Fruit fly (Drosophila melanogaster) whole organism, embryonic: ENCODE results near the gene GIIIspla2.

Source experiments
- B-H2 ChIP-seq: fragments of 200-800 bp; sonication (Bioruptor generic); optimal IDR thresholded peaks from 2 replicates; lab custom pipeline; 2018; ENCODE audit warnings: missing biosample characterization, mild to moderate bottlenecking, missing genetic modification characterization
- CG10147 ChIP-seq: fragments of 200-800 bp; sonication (Bioruptor generic); optimal IDR thresholded peaks from 2 replicates; lab custom pipeline; 2019; ENCODE audit warnings: missing biosample characterization, mild to moderate bottlenecking, missing genetic modification characterization, moderate library complexity
- CG10267 ChIP-seq: fragments of 200-800 bp; sonication (Bioruptor generic); optimal IDR thresholded peaks from 2 replicates; lab custom pipeline; 2018; ENCODE audit warnings: missing biosample characterization, mild to moderate bottlenecking, missing genetic modification characterization, moderate library complexity
- CG12155 ChIP-seq: fragments of 200-800 bp; sonication (Bioruptor generic); optimal IDR thresholded peaks from 3 replicates; lab custom pipeline; 2016; ENCODE audit warnings: missing biosample characterization, missing genetic modification characterization
- CG12219 ChIP-seq: fragments of 200-800 bp; sonication (Bioruptor generic); optimal IDR thresholded peaks from 3 replicates; lab custom pipeline; 2018; ENCODE audit warnings: missing biosample characterization, mild to moderate bottlenecking, missing genetic modification characterization
- CG12391 ChIP-seq: fragments of 200-800 bp; sonication (Bioruptor generic); optimal IDR thresholded peaks from 3 replicates; lab custom pipeline; 2018; ENCODE audit warnings: missing biosample characterization, mild to moderate bottlenecking, missing genetic modification characterization, moderate library complexity
- CG13296 ChIP-seq: fragments of 200-800 bp; sonication (Bioruptor generic); optimal IDR thresholded peaks from 3 replicates; lab custom pipeline; 2018; ENCODE audit warnings: missing biosample characterization, mild to moderate bottlenecking, missing genetic modification characterization
- CG14441 ChIP-seq: fragments of 200-800 bp; sonication (Bioruptor generic); IDR thresholded peaks from 2 replicates; pipeline ENCODE4 v1.3.6; 2022; ENCODE audit warnings: missing biosample characterization, missing genetic modification characterization
- CG14667 ChIP-seq: fragments of 200-800 bp; sonication (Bioruptor generic); IDR thresholded peaks from 2 replicates; pipeline ENCODE4 v1.3.6; 2022; ENCODE audit warnings: missing biosample characterization, missing genetic modification characterization
- CG1529 ChIP-seq: fragments of 200-800 bp; sonication (Bioruptor generic); optimal IDR thresholded peaks from 3 replicates; lab custom pipeline; 2018; ENCODE audit warnings: missing biosample characterization, missing genetic modification characterization
- CG1647 ChIP-seq: fragments of 200-800 bp; sonication (Bioruptor generic); optimal IDR thresholded peaks from 3 replicates; lab custom pipeline; 2016; ENCODE audit warnings: missing biosample characterization, missing genetic modification characterization
- CG2120 ChIP-seq: fragments of 200-800 bp; sonication (Bioruptor generic); optimal IDR thresholded peaks from 3 replicates; lab custom pipeline; 2016; ENCODE audit warnings: missing biosample characterization, missing genetic modification characterization
- CG2199 ChIP-seq: fragments of 200-800 bp; sonication (Bioruptor generic); IDR thresholded peaks from 3 replicates; pipeline ENCODE4 v1.3.6; 2022; ENCODE audit warnings: missing biosample characterization, missing genetic modification characterization
- CG2202 ChIP-seq: fragments of 200-800 bp; sonication (Bioruptor generic); optimal IDR thresholded peaks from 2 replicates; lab custom pipeline; 2018; ENCODE audit warnings: missing biosample characterization, mild to moderate bottlenecking, missing genetic modification characterization
- CG34422 ChIP-seq: fragments of 200-800 bp; sonication (Bioruptor generic); IDR thresholded peaks from 3 replicates; pipeline ENCODE4 v1.3.6; 2022; ENCODE audit warnings: missing biosample characterization, missing genetic modification characterization
- CG4404 ChIP-seq: fragments of 200-800 bp; sonication (Bioruptor generic); IDR thresholded peaks from 2 replicates; pipeline ENCODE4 v1.3.6; 2022; ENCODE audit warnings: missing biosample characterization, missing genetic modification characterization
- CG5953 ChIP-seq: fragments of 200-800 bp; sonication (Bioruptor generic); IDR thresholded peaks from 2 replicates; pipeline ENCODE4 v1.3.6; 2022; ENCODE audit warnings: missing biosample characterization, missing genetic modification characterization
- CG6765 ChIP-seq: fragments of 200-800 bp; sonication (Bioruptor generic); optimal IDR thresholded peaks from 3 replicates; lab custom pipeline; 2017; ENCODE audit warnings: missing biosample characterization, mild to moderate bottlenecking, missing genetic modification characterization
- CG6791 ChIP-seq: fragments of 200-800 bp; sonication (Bioruptor generic); IDR thresholded peaks from 3 replicates; pipeline ENCODE4 v1.3.6; 2022; ENCODE audit warnings: missing biosample characterization, missing genetic modification characterization; ENCODE audit not compliant: partially characterized antibody
- CG8290 ChIP-seq, 3 experiments: fragments of 200-800 bp; sonication (Bioruptor generic); optimal IDR thresholded peaks; 2 replicates each; lab custom pipeline; 2016 to 2019; ENCODE audit warnings: missing biosample characterization in 3 of 3, missing genetic modification characterization in 3 of 3, mild to moderate bottlenecking in 2 of 3, moderate library complexity in 1 of 3
- CG9876 ChIP-seq: fragments of 200-800 bp; sonication (Bioruptor generic); optimal IDR thresholded peaks from 2 replicates; lab custom pipeline; 2016; ENCODE audit warnings: missing biosample characterization, missing genetic modification characterization
- D ChIP-seq, 2 experiments: fragments of 200-800 bp in 1 of 2; fragments of >200 bp in 1 of 2; sonication (Bioruptor generic) in 1 of 2; optimal IDR thresholded peaks; 2 replicates in 1 of 2; 3 replicates in 1 of 2; lab custom pipeline; 2017; ENCODE audit warnings: mild to moderate bottlenecking in 1 of 2, missing biosample characterization in 1 of 2, missing genetic modification characterization in 1 of 2, missing genetic modification reagents in 1 of 2
- Drgx ChIP-seq: fragments of 200-800 bp; sonication (Bioruptor generic); IDR thresholded peaks from 2 replicates; pipeline ENCODE4 v1.3.6; 2022; ENCODE audit warnings: missing biosample characterization, missing genetic modification characterization
- Meics ChIP-seq: fragments of 200-800 bp; sonication (Bioruptor generic); optimal IDR thresholded peaks from 2 replicates; lab custom pipeline; 2017; ENCODE audit warnings: missing biosample characterization, mild to moderate bottlenecking, missing genetic modification characterization
- Nf-YC ChIP-seq: fragments of 200-800 bp; optimal IDR thresholded peaks from 3 replicates; lab custom pipeline; 2019; ENCODE audit warnings: missing biosample characterization, mild to moderate bottlenecking, missing genetic modification characterization, moderate library complexity
- Optix ChIP-seq: fragments of 200-800 bp; sonication (Bioruptor generic); IDR thresholded peaks from 3 replicates; pipeline ENCODE4 v1.3.6; 2022; ENCODE audit warnings: missing biosample characterization, missing genetic modification characterization
- PHDP ChIP-seq: fragments of 200-800 bp; sonication (Bioruptor generic); optimal IDR thresholded peaks from 3 replicates; lab custom pipeline; 2018; ENCODE audit warnings: missing biosample characterization, mild to moderate bottlenecking, missing genetic modification characterization, moderate library complexity
- Pdp1 ChIP-seq, 2 experiments: fragments of 200-800 bp; sonication (Bioruptor generic); optimal IDR thresholded peaks; 3 replicates each; lab custom pipeline; 2016; ENCODE audit warnings: missing biosample characterization in 2 of 2, missing genetic modification characterization in 2 of 2, mild to moderate bottlenecking in 1 of 2, moderate library complexity in 1 of 2
- Sox102F ChIP-seq: fragments of 200-800 bp; sonication (Bioruptor generic); optimal IDR thresholded peaks from 2 replicates; lab custom pipeline; 2018; ENCODE audit warnings: missing biosample characterization, mild to moderate bottlenecking, missing genetic modification characterization, moderate library complexity
- Usf ChIP-seq: fragments of 200-800 bp; sonication (Bioruptor generic); optimal IDR thresholded peaks from 2 replicates; lab custom pipeline; 2017; ENCODE audit warnings: missing genotype, missing biosample characterization, missing genetic modification characterization
- al ChIP-seq: fragments of 200-800 bp; sonication (Bioruptor generic); IDR thresholded peaks from 2 replicates; pipeline ENCODE4 v1.3.6; 2022; ENCODE audit warnings: missing biosample characterization, missing genetic modification characterization
- crol ChIP-seq: fragments of 200-800 bp; sonication (Bioruptor generic); IDR thresholded peaks from 2 replicates; pipeline ENCODE4 v1.3.6; 2022; ENCODE audit warnings: missing biosample characterization, missing genetic modification characterization
- crp ChIP-seq, 2 experiments: fragments of 200-800 bp; sonication (Bioruptor generic); optimal IDR thresholded peaks; 2 replicates in 1 of 2; 3 replicates in 1 of 2; lab custom pipeline; 2017; ENCODE audit warnings: missing biosample characterization in 2 of 2, missing genetic modification characterization in 2 of 2, mild to moderate bottlenecking in 1 of 2, moderate library complexity in 1 of 2
- disco-r ChIP-seq: fragments of 200-800 bp; sonication (Bioruptor generic); optimal IDR thresholded peaks from 2 replicates; lab custom pipeline; 2016; ENCODE audit warnings: missing biosample characterization, missing genetic modification characterization
- esg ChIP-seq: fragments of 200-800 bp; sonication (Bioruptor generic); conservative IDR thresholded peaks from 2 replicates; pipeline ENCODE4 v1.3.6; 2022; ENCODE audit warnings: missing biosample characterization, missing genetic modification characterization
- eve ChIP-seq, 2 experiments: fragments of >200 bp; optimal IDR thresholded peaks; 2 replicates each; lab custom pipeline; 2017; ENCODE audit warnings: missing biosample characterization in 2 of 2, missing genetic modification characterization in 2 of 2
- eyg ChIP-seq: fragments of 200-800 bp; sonication (Bioruptor generic); optimal IDR thresholded peaks from 3 replicates; lab custom pipeline; 2016; ENCODE audit warnings: missing biosample characterization, missing genetic modification characterization
- gfzf ChIP-seq: fragments of 200-800 bp; sonication (Bioruptor generic); optimal IDR thresholded peaks from 2 replicates; lab custom pipeline; 2016; ENCODE audit warnings: missing biosample characterization, mild to moderate bottlenecking, missing genetic modification characterization, moderate library complexity
- her ChIP-seq: fragments of 200-800 bp; sonication (Bioruptor generic); optimal IDR thresholded peaks from 2 replicates; lab custom pipeline; 2016; ENCODE audit warnings: missing biosample characterization, missing genetic modification characterization
- insv ChIP-seq, 2 experiments: fragments of 200-800 bp; sonication (Bioruptor generic); optimal IDR thresholded peaks; 3 replicates each; lab custom pipeline; 2016 to 2018; ENCODE audit warnings: missing biosample characterization in 2 of 2, missing genetic modification characterization in 2 of 2
- luna ChIP-seq: fragments of 200-800 bp; sonication (Bioruptor generic); optimal IDR thresholded peaks from 2 replicates; lab custom pipeline; 2016; ENCODE audit warnings: missing biosample characterization, missing genetic modification characterization
- peb ChIP-seq: fragments of 200-800 bp; sonication (Bioruptor generic); IDR thresholded peaks from 2 replicates; pipeline ENCODE4 v1.3.6; 2022; ENCODE audit warnings: missing biosample characterization, missing genetic modification characterization
- phol ChIP-seq: fragments of 200-800 bp; sonication (Bioruptor generic); optimal IDR thresholded peaks from 3 replicates; lab custom pipeline; 2018; ENCODE audit warnings: missing biosample characterization, mild to moderate bottlenecking, missing genetic modification characterization, moderate library complexity
- row ChIP-seq: fragments of 200-800 bp; sonication (Bioruptor generic); IDR thresholded peaks from 3 replicates; pipeline ENCODE4 v1.3.6; 2022; ENCODE audit warnings: missing biosample characterization, missing genetic modification characterization
- sd ChIP-seq: fragments of 200-800 bp; sonication (Bioruptor generic); optimal IDR thresholded peaks from 3 replicates; lab custom pipeline; 2018; ENCODE audit warnings: missing biosample characterization, mild to moderate bottlenecking, missing genetic modification characterization, moderate library complexity
- slp2 ChIP-seq: fragments of 200-800 bp; sonication (Bioruptor generic); optimal IDR thresholded peaks from 2 replicates; lab custom pipeline; 2016; ENCODE audit warnings: missing biosample characterization, missing genetic modification characterization
- stwl ChIP-seq: fragments of 200-800 bp; sonication (Bioruptor generic); optimal IDR thresholded peaks from 3 replicates; lab custom pipeline; 2018; ENCODE audit warnings: missing biosample characterization, mild to moderate bottlenecking, missing genetic modification characterization, moderate library complexity
- tap ChIP-seq: fragments of 200-800 bp; optimal IDR thresholded peaks from 3 replicates; lab custom pipeline; 2019; ENCODE audit warnings: missing biosample characterization, mild to moderate bottlenecking, missing genetic modification characterization, moderate library complexity
- tgo ChIP-seq: fragments of 200-800 bp; sonication (Bioruptor generic); IDR thresholded peaks from 3 replicates; pipeline ENCODE4 v1.3.6; 2022; ENCODE audit warnings: missing biosample characterization, missing genetic modification characterization
- wek ChIP-seq: fragments of 200-800 bp; sonication (Bioruptor generic); optimal IDR thresholded peaks from 3 replicates; lab custom pipeline; 2018; ENCODE audit warnings: missing biosample characterization, mild to moderate bottlenecking, missing genetic modification characterization, moderate library complexity

The GIIIspla2 gene

DNA sequence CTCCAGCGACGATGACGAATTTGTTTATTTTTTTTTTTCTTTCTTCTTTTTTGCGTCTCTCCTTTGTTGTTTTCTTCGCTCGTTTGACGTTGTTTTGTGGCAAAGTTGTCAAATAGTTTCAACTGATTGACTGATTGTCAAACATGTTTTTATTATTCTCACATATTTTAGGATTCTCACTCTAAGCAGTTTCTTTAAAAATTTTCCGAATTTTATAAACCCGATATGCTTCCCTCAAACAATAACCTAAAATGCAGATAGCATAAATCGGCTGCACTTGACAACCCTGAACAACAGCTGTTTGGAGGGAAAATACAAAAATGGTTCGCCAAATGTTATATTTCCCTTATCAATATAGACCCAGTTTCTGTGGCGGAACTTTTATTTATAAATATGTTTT is 13.9 kb upstream of the GIIIspla2 start, which contains the start of gene CG17982 (continued):
- TF ChIP-seq crp (GFP tag; optimal IDR thresholded peaks at IDR 0.05; lab: Kevin White, UChicago) (peak; percentile 47 to 89), CG12219 (GFP tag; lab: Kevin White, UChicago) (peak; percentile 71), disco-r (GFP tag; lab: Kevin White, UChicago) (peak; percentile 64), CG5953 (GFP tag; lab: Robert Waterston, UW) (peak; percentile 59; the same call in 1 of the 2 replicates), tgo (GFP tag; lab: Robert Waterston, UW) (peak; percentile 83), D (optimal IDR thresholded peaks at IDR 0.05; lab: Kevin White, UChicago) (no peak), D (GFP tag; optimal IDR thresholded peaks at IDR 0.05; lab: Kevin White, UChicago) (peak; percentile 67), luna (GFP tag; lab: Kevin White, UChicago) (peak; percentile 79), slp2 (GFP tag; lab: Kevin White, UChicago) (peak; percentile 67), row (GFP tag; lab: Robert Waterston, UW) (peak; percentile 90), B-H2 (GFP tag; lab: Kevin White, UChicago) (peak; percentile 91), CG8290 (GFP tag; optimal IDR thresholded peaks at IDR 0.05; lab: Kevin White, UChicago) (peak; percentile 65), CG8290 (tag; optimal IDR thresholded peaks at IDR 0.05; lab: Kevin White, UChicago) (peak; percentile 41 to 82), CG10147 (GFP tag; lab: Kevin White, UChicago) (peak; percentile 76), esg (GFP tag; lab: Robert Waterston, UW) (peak; percentile 74), sd (tag; lab: Kevin White, UChicago) (peak; percentile 62), CG2199 (GFP tag; lab: Robert Waterston, UW) (no peak), Pdp1 (GFP tag; optimal IDR thresholded peaks at IDR 0.05; lab: Kevin White, UChicago) (peak; percentile 77 to 84), gfzf (GFP tag; lab: Kevin White, UChicago) (peak; percentile 46), CG2202 (tag; lab: Kevin White, UChicago) (peak; percentile 71), CG6765 (GFP tag; lab: Kevin White, UChicago) (peak; percentile 70), PHDP (peak; percentile 90), CG6791 (no peak), CG12391 (peak; percentile 90), wek (GFP tag; lab: Kevin White, UChicago) (peak; percentile 35), Meics (GFP tag; lab: Kevin White, UChicago) (peak; percentile 84), eve (GFP tag; optimal IDR thresholded peaks at IDR 0.05; lab: Kevin White, UChicago) (no peak), CG14667 (peak; percentile 44), CG4404 (peak; percentile 56; the same call in 1 of the 2 replicates), CG1647 (peak; percentile 62), al (peak; percentile 71), crol (GFP tag; lab: Robert Waterston, UW) (no peak), Sox102F (GFP tag; lab: Kevin White, UChicago) (peak; percentile 89), Usf (peak; percentile 32), CG34422 (GFP tag; lab: Robert Waterston, UW) (peak; percentile 83), CG2120 (GFP tag; lab: Kevin White, UChicago) (peak; percentile 98), her (GFP tag; lab: Kevin White, UChicago) (peak; percentile 88), CG1529 (peak; percentile 63), peb (GFP tag; lab: Robert Waterston, UW) (no peak), CG9876 (GFP tag; lab: Kevin White, UChicago) (peak; percentile 62), CG12155 (GFP tag; lab: Kevin White, UChicago) (peak; percentile 80), insv (GFP tag; optimal IDR thresholded peaks at IDR 0.05; lab: Kevin White, UChicago) (peak in 1 of 2 experiments; percentile 61), CG13296 (GFP tag; lab: Kevin White, UChicago) (peak; percentile 82), CG14441 (peak; percentile 80), Optix (GFP tag; lab: Robert Waterston, UW) (peak; percentile 69; the same call in 2 of the 3 replicates), phol (tag; lab: Kevin White, UChicago) (peak; percentile 86), stwl (tag; lab: Kevin White, UChicago) (peak; percentile 69), tap (tag; lab: Kevin White, UChicago) (peak; percentile 83), CG10267 (peak; percentile 80), Drgx (peak; percentile 89), Nf-YC (peak; percentile 81), eyg (peak; percentile 81)
